Worm (Caenorhabditis elegans): ENCODE measurements around the gene cuc-1.

The cuc-1 gene

ce11 chrIII:7828576-7829461 is 32.0 kb downstream of the cuc-1 start, which contains the start of the genes egl-45 and kcmf-1:
Gene egl-45 (minus strand): TSS chrIII:7828626.
Gene kcmf-1 (plus strand): TSS chrIII:7829411.
- TF ChIP-seq cnd-1 (tag; optimal IDR thresholded peaks at IDR 0.05) (no peak), hlh-1 (tag; optimal IDR thresholded peaks at IDR 0.05) (peak; percentile 13), ceh-83 (GFP tag; optimal IDR thresholded peaks at IDR 0.05) (no peak), lsy-2 (tag; optimal IDR thresholded peaks at IDR 0.05) (peak; percentile 36), mep-1 (tag; optimal IDR thresholded peaks at IDR 0.05) (peak; percentile 44), unc-120 (tag; optimal IDR thresholded peaks at IDR 0.05; ENCODE audit: poor library complexity, severe bottlenecking) (peak; percentile 66)

ce11 chrIII:7824041-7824440 is 36.7 kb downstream of the cuc-1 start:
- peak; percentile 26 for TF ChIP-seq cnd-1 (tag; optimal IDR thresholded peaks at IDR 0.05)
- TF ChIP-seq ceh-39 (tag; optimal IDR thresholded peaks at IDR 0.05) = no peak

- TF ChIP-seq nhr-2 (tag; optimal IDR thresholded peaks at IDR 0.05) = no peak
- TF ChIP-seq nhr-12 (tag; optimal IDR thresholded peaks at IDR 0.05) = no peak
These were observed 37.5 kb downstream of the cuc-1 start for ce11 chrIII:7823285-7823684.

ce11 chrIII:7819866-7820265 is 40.9 kb downstream of the cuc-1 start:
- TF ChIP-seq ceh-43 (GFP tag; optimal IDR thresholded peaks at IDR 0.05) = no peak
- TF ChIP-seq lsy-2 (tag; optimal IDR thresholded peaks at IDR 0.05) = peak; percentile 3

ce11 chrIII:7818965-7819364 is 41.8 kb downstream of the cuc-1 start:
- no peak for TF ChIP-seq drap-1 (GFP tag; optimal IDR thresholded peaks at IDR 0.05)
- no peak for TF ChIP-seq elt-1 (tag; optimal IDR thresholded peaks at IDR 0.05; ENCODE audit: borderline replicate concordance, insufficient read depth)
- no peak for TF ChIP-seq lin-32 (GFP tag; optimal IDR thresholded peaks at IDR 0.05)
- no peak for TF ChIP-seq sem-2 (GFP tag; optimal IDR thresholded peaks at IDR 0.05)
- TF ChIP-seq ceh-43 (GFP tag; optimal IDR thresholded peaks at IDR 0.05) = no peak
- TF ChIP-seq unc-120 (tag; optimal IDR thresholded peaks at IDR 0.05; ENCODE audit: poor library complexity, severe bottlenecking) = no peak
- TF ChIP-seq mep-1 (tag; optimal IDR thresholded peaks at IDR 0.05) = no peak
- TF ChIP-seq lin-13 (tag; optimal IDR thresholded peaks at IDR 0.05) = no peak
- no peak for TF ChIP-seq ztf-11 (tag; optimal IDR thresholded peaks at IDR 0.05)
- no peak for TF ChIP-seq sptf-1 (tag; optimal IDR thresholded peaks at IDR 0.05)
- no peak for TF ChIP-seq mls-2 (tag; optimal IDR thresholded peaks at IDR 0.05)
- TF ChIP-seq nhr-76 (tag; optimal IDR thresholded peaks at IDR 0.05) = no peak
- no peak for TF ChIP-seq tbx-8 (GFP tag; optimal IDR thresholded peaks at IDR 0.05)
- no peak for TF ChIP-seq ces-1 (GFP tag; optimal IDR thresholded peaks at IDR 0.05)
- no peak for TF ChIP-seq unc-39 (tag; optimal IDR thresholded peaks at IDR 0.05)
- TF ChIP-seq nhr-12 (tag; optimal IDR thresholded peaks at IDR 0.05) = no peak
- TF ChIP-seq nhr-237 (tag; optimal IDR thresholded peaks at IDR 0.05) = no peak
- no peak for TF ChIP-seq ceh-83 (GFP tag; optimal IDR thresholded peaks at IDR 0.05)
- TF ChIP-seq M03D4.4 (tag; optimal IDR thresholded peaks at IDR 0.05) = no peak
- no peak for TF ChIP-seq ceh-39 (tag; optimal IDR thresholded peaks at IDR 0.05)

- TF ChIP-seq sem-2 (GFP tag; optimal IDR thresholded peaks at IDR 0.05) = no peak
- no peak for TF ChIP-seq mep-1 (tag; optimal IDR thresholded peaks at IDR 0.05)
- peak; percentile 99 for TF ChIP-seq mab-5 (tag; optimal IDR thresholded peaks at IDR 0.05)
- no peak for TF ChIP-seq lin-13 (tag; optimal IDR thresholded peaks at IDR 0.05)
- peak; percentile 100 for TF ChIP-seq zip-8 (tag; optimal IDR thresholded peaks at IDR 0.05)
These were observed 44.3 kb downstream of the cuc-1 start for ce11 chrIII:7816463-7816862.

All from whole organism, mixed stage, embryonic.